Worm (Caenorhabditis elegans) whole organism, L4 larva: ENCODE measurements around the gene srx-41.

Source experiments
- D1046.2 ChIP-seq: fragments of 200-800 bp; sonication (Bioruptor generic); IDR thresholded peaks from 2 replicates; pipeline ENCODE4 v1.3.6; 2022; ENCODE audit warnings: missing genetic modification characterization, missing compliant biosample characterization
- aha-1 ChIP-seq: fragments of 150-350 bp; peaks from one replicate; lab custom pipeline; 2014; ENCODE audit warnings: missing biosample characterization, missing genetic modification characterization
- saeg-2 ChIP-seq: fragments of 200-800 bp; sonication (Bioruptor generic); IDR thresholded peaks from 2 replicates; pipeline ENCODE4 v1.3.6; 2022; ENCODE audit warnings: missing genetic modification reagents, missing genetic modification characterization, missing compliant biosample characterization
- unc-39 ChIP-seq: sonication (generic microtip); optimal IDR thresholded peaks from 2 replicates; lab custom pipeline; 2017; ENCODE audit warnings: missing biosample characterization, missing genetic modification characterization
- ztf-11 ChIP-seq: fragments of 150-350 bp; optimal IDR thresholded peaks from 2 replicates; lab custom pipeline; 2014; ENCODE audit warnings: missing biosample characterization, missing genetic modification characterization

ce11 chrV:3659472-3659871 is 22.5 kb upstream of the srx-41 start, which contains the start of gene acr-23:
- TF ChIP-seq unc-39 (tag; lab: Kevin White, UChicago) (no peak), aha-1 (tag; lab: Kevin White, UChicago) (no peak), ztf-11 (no peak), saeg-2 (GFP tag; lab: Robert Waterston, UW) (no peak), D1046.2 (no peak)
